Fruit fly (Drosophila melanogaster) whole organism, wandering third instar larva: ENCODE results near the gene Snap25.
"Not testable (repeated sequence)": the region's sequence is repeated elsewhere in the genome, so short reads cannot be mapped to it uniquely, and the experiment has no call there.

Experiments used
- GATAd ChIP-seq: sonication (Bioruptor generic); optimal IDR thresholded peaks from 2 replicates; lab custom pipeline; 2016; ENCODE audit warnings: missing biosample characterization, missing genetic modification characterization
- Hr83 ChIP-seq: fragments of 200-300 bp; sonication (Bioruptor generic); optimal IDR thresholded peaks from 2 replicates; lab custom pipeline; 2016; ENCODE audit warnings: missing biosample characterization, mild to moderate bottlenecking, missing genetic modification characterization, moderate library complexity; ENCODE audit not compliant: poor library complexity, severe bottlenecking
- Jra ChIP-seq: sonication (Bioruptor generic); optimal IDR thresholded peaks from 2 replicates; lab custom pipeline; 2016; ENCODE audit warnings: missing biosample characterization, missing genetic modification characterization
- ey ChIP-seq: fragments of 200-800 bp; sonication (Bioruptor generic); optimal IDR thresholded peaks from 2 replicates; lab custom pipeline; 2016; ENCODE audit warnings: missing biosample characterization, missing genetic modification characterization
- foxo ChIP-seq, 2 experiments: fragments of 200-800 bp; sonication (Bioruptor generic); optimal IDR thresholded peaks; 2 replicates in 1 of 2; 3 replicates in 1 of 2; lab custom pipeline; 2016 to 2017; ENCODE audit warnings: missing biosample characterization in 2 of 2, missing genetic modification characterization in 2 of 2
- h ChIP-seq: fragments of 200-800 bp; sonication (Bioruptor generic); optimal IDR thresholded peaks from 3 replicates; lab custom pipeline; 2016; ENCODE audit warnings: missing biosample characterization, mild to moderate bottlenecking, missing genetic modification characterization
- lola ChIP-seq: fragments of >200 bp; optimal IDR thresholded peaks from 2 replicates; lab custom pipeline; 2017; ENCODE audit warnings: missing biosample characterization, missing genetic modification characterization
- tai ChIP-seq: sonication (Bioruptor generic); optimal IDR thresholded peaks from 2 replicates; lab custom pipeline; 2016; ENCODE audit warnings: missing biosample characterization, missing genetic modification characterization
- usp ChIP-seq: fragments of >200 bp; optimal IDR thresholded peaks from 2 replicates; lab custom pipeline; 2017; ENCODE audit warnings: missing biosample characterization, missing genetic modification characterization

dm6 chr3L:24034010-24034409, 40.0 kb upstream of the Snap25 start:
- not testable (repeated sequence) for TF ChIP-seq Hr83; ey (GFP tag; lab: Kevin White, UChicago); usp (GFP tag; lab: Kevin White, UChicago); foxo (GFP tag; optimal IDR thresholded peaks at IDR 0.05; lab: Kevin White, UChicago); tai; h (GFP tag; lab: Kevin White, UChicago); GATAd (GFP tag; lab: Kevin White, UChicago); lola; Jra (GFP tag; lab: Kevin White, UChicago)
